Worm (Caenorhabditis elegans) whole organism, L4/young adult: ENCODE measurements around the gene Y59H11AR.3.

Experiments used
- W03F9.2 ChIP-seq: fragments of 150-350 bp; optimal IDR thresholded peaks from 2 replicates; lab custom pipeline; 2014; ENCODE audit warnings: missing biosample characterization, missing genetic modification characterization
- dao-5 ChIP-seq: sonication (generic microtip); optimal IDR thresholded peaks from 2 replicates; lab custom pipeline; 2016; ENCODE audit warnings: missing genotype, missing genetic modification characterization, moderate library complexity, missing compliant biosample characterization
- him-1 ChIP-seq: sonication (generic microtip); optimal IDR thresholded peaks from 2 replicates; lab custom pipeline; 2016; ENCODE audit warnings: missing genotype, missing genetic modification reagents, missing genetic modification characterization, missing compliant biosample characterization

ce11 chrIV:8631033-8631432, 35.8 kb upstream of the Y59H11AR.3 start, which contains the start of gene dgk-4:
- no peak for TF ChIP-seq W03F9.2 (tag; lab: Kevin White, UChicago)
- TF ChIP-seq him-1: no peak
- no peak for TF ChIP-seq dao-5 (tag; lab: Kevin White, UChicago)
